Fruit fly (Drosophila melanogaster) whole organism, wandering third instar larva: ENCODE data around the gene CG9288.

Experiments used
- CrebA ChIP-seq: fragments of 200-800 bp; sonication (Bioruptor generic); optimal IDR thresholded peaks from 2 replicates; lab custom pipeline; 2016; ENCODE audit warnings: missing biosample characterization, mild to moderate bottlenecking, missing genetic modification characterization, borderline replicate concordance
- Dfd ChIP-seq: fragments of >200 bp; optimal IDR thresholded peaks from 2 replicates; lab custom pipeline; 2017; ENCODE audit warnings: missing biosample characterization, missing genetic modification characterization
- Dif ChIP-seq: fragments of 200-275, 200-300 bp; sonication (Bioruptor generic); optimal IDR thresholded peaks from 2 replicates; lab custom pipeline; 2018; ENCODE audit warnings: missing biosample characterization, missing genetic modification characterization; ENCODE audit not compliant: partially characterized antibody
- GATAd ChIP-seq: sonication (Bioruptor generic); optimal IDR thresholded peaks from 2 replicates; lab custom pipeline; 2016; ENCODE audit warnings: missing biosample characterization, missing genetic modification characterization
- HLH106 ChIP-seq: fragments of 200-800 bp; optimal IDR thresholded peaks from 3 replicates; lab custom pipeline; 2019; ENCODE audit warnings: missing biosample characterization, mild to moderate bottlenecking, missing genetic modification characterization, moderate library complexity
- Hnf4 ChIP-seq: fragments of 200-800 bp; sonication (Bioruptor generic); optimal IDR thresholded peaks from 2 replicates; lab custom pipeline; 2016; ENCODE audit warnings: missing biosample characterization, mild to moderate bottlenecking, missing genetic modification characterization
- Hr83 ChIP-seq: fragments of 200-300 bp; sonication (Bioruptor generic); optimal IDR thresholded peaks from 2 replicates; lab custom pipeline; 2016; ENCODE audit warnings: missing biosample characterization, mild to moderate bottlenecking, missing genetic modification characterization, moderate library complexity; ENCODE audit not compliant: poor library complexity, severe bottlenecking
- Mio ChIP-seq: sonication (Bioruptor generic); optimal IDR thresholded peaks from 2 replicates; lab custom pipeline; 2016; ENCODE audit warnings: missing biosample characterization, missing genetic modification characterization
- N ChIP-seq: fragments of >200 bp; optimal IDR thresholded peaks from 2 replicates; lab custom pipeline; 2018; ENCODE audit warnings: missing biosample characterization, missing external identifiers, missing genetic modification characterization
- OdsH ChIP-seq: fragments of 200-800 bp; sonication (Bioruptor generic); optimal IDR thresholded peaks from 2 replicates; lab custom pipeline; 2016; ENCODE audit warnings: missing biosample characterization, mild to moderate bottlenecking, missing genetic modification characterization
- Rel ChIP-seq, 2 experiments: fragments of 200-800 bp; sonication (Bioruptor generic) in 1 of 2; optimal IDR thresholded peaks; 2 replicates in 1 of 2; 3 replicates in 1 of 2; lab custom pipeline; 2016 to 2019; ENCODE audit warnings: mild to moderate bottlenecking in 2 of 2, missing biosample characterization in 2 of 2, missing genetic modification characterization in 2 of 2, moderate library complexity in 1 of 2
- Sp1 ChIP-seq: fragments of 200-800 bp; sonication (Bioruptor generic); optimal IDR thresholded peaks from 3 replicates; lab custom pipeline; 2019; ENCODE audit warnings: missing biosample characterization, mild to moderate bottlenecking, missing genetic modification characterization, moderate library complexity
- Vsx2 ChIP-seq: fragments of 200-300, 225-300 bp; sonication (Bioruptor generic); optimal IDR thresholded peaks from 2 replicates; lab custom pipeline; 2018; ENCODE audit warnings: missing biosample characterization, missing genetic modification characterization; ENCODE audit not compliant: partially characterized antibody
- br ChIP-seq: fragments of 200-800 bp; sonication (Bioruptor generic); optimal IDR thresholded peaks from 2 replicates; lab custom pipeline; 2016; ENCODE audit warnings: missing biosample characterization, missing genetic modification characterization
- dl ChIP-seq, 2 experiments: fragments of 175-275, 200-275 bp in 1 of 2; fragments of 200-275 bp in 1 of 2; sonication (Bioruptor generic); optimal IDR thresholded peaks; lab custom pipeline; 2018; ENCODE audit warnings: mild to moderate bottlenecking in 2 of 2, missing biosample characterization in 2 of 2, missing genetic modification characterization in 2 of 2, moderate library complexity in 2 of 2; ENCODE audit not compliant: partially characterized antibody in 2 of 2, insufficient read depth in 1 of 2
- dmrt93B ChIP-seq: fragments of 200-800 bp; sonication (Bioruptor generic); optimal IDR thresholded peaks from 2 replicates; lab custom pipeline; 2018; ENCODE audit warnings: missing biosample characterization, mild to moderate bottlenecking, missing genetic modification characterization
- ey ChIP-seq: fragments of 200-800 bp; sonication (Bioruptor generic); optimal IDR thresholded peaks from 2 replicates; lab custom pipeline; 2016; ENCODE audit warnings: missing biosample characterization, missing genetic modification characterization
- foxo ChIP-seq, 2 experiments: fragments of 200-800 bp; sonication (Bioruptor generic); optimal IDR thresholded peaks; 2 replicates in 1 of 2; 3 replicates in 1 of 2; lab custom pipeline; 2016 to 2017; ENCODE audit warnings: missing biosample characterization in 2 of 2, missing genetic modification characterization in 2 of 2
- fru ChIP-seq: fragments of 200-800 bp; sonication (Bioruptor generic); optimal IDR thresholded peaks from 3 replicates; lab custom pipeline; 2016; ENCODE audit warnings: missing biosample characterization, mild to moderate bottlenecking, missing genetic modification characterization
- h ChIP-seq: fragments of 200-800 bp; sonication (Bioruptor generic); optimal IDR thresholded peaks from 3 replicates; lab custom pipeline; 2016; ENCODE audit warnings: missing biosample characterization, mild to moderate bottlenecking, missing genetic modification characterization
- jim ChIP-seq: fragments of 175-275, 200-325 bp; sonication (Bioruptor generic); optimal IDR thresholded peaks from 2 replicates; lab custom pipeline; 2016; ENCODE audit warnings: missing biosample characterization, mild to moderate bottlenecking, missing genetic modification characterization
- lola ChIP-seq: fragments of >200 bp; optimal IDR thresholded peaks from 2 replicates; lab custom pipeline; 2017; ENCODE audit warnings: missing biosample characterization, missing genetic modification characterization
- pan ChIP-seq: fragments of >200 bp; optimal IDR thresholded peaks from 2 replicates; lab custom pipeline; 2017
- psq ChIP-seq: fragments of 200-800 bp; sonication (Bioruptor generic); optimal IDR thresholded peaks from 3 replicates; lab custom pipeline; 2017; ENCODE audit warnings: missing biosample characterization, mild to moderate bottlenecking, missing genetic modification characterization, moderate library complexity
- sage ChIP-seq: fragments of 200-800 bp; sonication (Bioruptor generic); optimal IDR thresholded peaks from 2 replicates; lab custom pipeline; 2016; ENCODE audit warnings: missing biosample characterization, mild to moderate bottlenecking, missing genetic modification characterization
- sv ChIP-seq: fragments of 200-800 bp; sonication (Bioruptor generic); optimal IDR thresholded peaks from 3 replicates; lab custom pipeline; 2016; ENCODE audit warnings: missing biosample characterization, missing genetic modification characterization
- usp ChIP-seq: fragments of >200 bp; optimal IDR thresholded peaks from 2 replicates; lab custom pipeline; 2017; ENCODE audit warnings: missing biosample characterization, missing genetic modification characterization
- woc ChIP-seq: sonication (Bioruptor generic); optimal IDR thresholded peaks from 2 replicates; lab custom pipeline; 2016; ENCODE audit warnings: missing biosample characterization, mild to moderate bottlenecking, missing genetic modification characterization

Gene CG9288

dm6 chr3R:13794666-13795055 lies 15.2 kb downstream of the CG9288 start:
- no peak for TF ChIP-seq Hnf4 (GFP tag; lab: Kevin White, UChicago)
- no peak for TF ChIP-seq CrebA
- TF ChIP-seq usp (GFP tag; lab: Kevin White, UChicago) = no peak
- no peak for TF ChIP-seq sv (GFP tag; lab: Kevin White, UChicago)
- peak; percentile 36 for TF ChIP-seq Vsx2 (GFP tag; lab: Kevin White, UChicago)
- no peak for TF ChIP-seq Hr83 (GFP tag; lab: Kevin White, UChicago)
- no peak for TF ChIP-seq pan
- TF ChIP-seq HLH106 (tag; lab: Kevin White, UChicago) = no peak
- no peak for TF ChIP-seq woc (GFP tag; lab: Kevin White, UChicago)
- no peak for TF ChIP-seq GATAd (GFP tag; lab: Kevin White, UChicago)
- TF ChIP-seq lola (GFP tag; lab: Kevin White, UChicago) = no peak
- TF ChIP-seq Dif (GFP tag; lab: Kevin White, UChicago) = peak; percentile 60
- TF ChIP-seq Dfd (GFP tag; lab: Kevin White, UChicago) = no peak
- no peak for TF ChIP-seq Sp1 (GFP tag; lab: Kevin White, UChicago)
- TF ChIP-seq ey (GFP tag; lab: Kevin White, UChicago) = no peak
- no peak for TF ChIP-seq N
- TF ChIP-seq jim (GFP tag; lab: Kevin White, UChicago) = no peak
- peak; percentile 19 for TF ChIP-seq fru
- peak in 1 of 2 experiments; percentile 44 for TF ChIP-seq dl (GFP tag; optimal IDR thresholded peaks at IDR 0.05; lab: Kevin White, UChicago; ENCODE audit: insufficient read depth in 1 of 2, partially characterized antibody in 2 of 2)
- TF ChIP-seq Mio (GFP tag; lab: Kevin White, UChicago) = no peak

- TF ChIP-seq Hnf4 (GFP tag; lab: Kevin White, UChicago) = no peak
- TF ChIP-seq fru = peak; percentile 66
- TF ChIP-seq HLH106 (tag; lab: Kevin White, UChicago) = peak; percentile 59
- TF ChIP-seq psq (GFP tag; lab: Kevin White, UChicago) = peak; percentile 34
- peak; percentile 14 for TF ChIP-seq OdsH (GFP tag; lab: Kevin White, UChicago)
- peak; percentile 27 for TF ChIP-seq dmrt93B (GFP tag; lab: Kevin White, UChicago)
- no peak for TF ChIP-seq Mio (GFP tag; lab: Kevin White, UChicago)
- TF ChIP-seq Sp1 (GFP tag; lab: Kevin White, UChicago) = peak; percentile 63
- TF ChIP-seq ey (GFP tag; lab: Kevin White, UChicago) = peak; percentile 6
- TF ChIP-seq h (GFP tag; lab: Kevin White, UChicago) = peak; percentile 52
- no peak for TF ChIP-seq jim (GFP tag; lab: Kevin White, UChicago)
- TF ChIP-seq br (GFP tag; lab: Kevin White, UChicago) = peak; percentile 10
- TF ChIP-seq foxo (GFP tag; optimal IDR thresholded peaks at IDR 0.05; lab: Kevin White, UChicago) = peak in 1 of 2 experiments; percentile 69
- TF ChIP-seq sage (GFP tag; lab: Kevin White, UChicago) = no peak
Measured at dm6 chr3R:13796071-13796470, 16.6 kb downstream of the CG9288 start.

dm6 chr3R:13796607-13797246 lies 17.3 kb downstream of the CG9288 start:
- no peak for TF ChIP-seq ey (GFP tag; lab: Kevin White, UChicago)

- TF ChIP-seq HLH106 (tag; lab: Kevin White, UChicago) = no peak
- TF ChIP-seq Dfd (GFP tag; lab: Kevin White, UChicago) = no peak
- no peak for TF ChIP-seq sage (GFP tag; lab: Kevin White, UChicago)
Measured at dm6 chr3R:13797269-13797677, 17.8 kb downstream of the CG9288 start.

- TF ChIP-seq Rel (GFP tag; optimal IDR thresholded peaks at IDR 0.05; lab: Kevin White, UChicago) (no peak), Rel (tag; optimal IDR thresholded peaks at IDR 0.05; lab: Kevin White, UChicago) (peak; percentile 8), psq (GFP tag; lab: Kevin White, UChicago) (no peak)
Measured at dm6 chr3R:13797823-13798446, 18.5 kb downstream of the CG9288 start.
